Worm (Caenorhabditis elegans) whole organism, early embryonic: Measurements from ENCODE around the gene vps-36.

ENCODE experiments used
- B0310.2 ChIP-seq: sonication (generic microtip); optimal IDR thresholded peaks from 2 replicates; lab custom pipeline; 2016; ENCODE audit warnings: mild to moderate bottlenecking, missing genetic modification characterization, missing compliant biosample characterization
- F13C5.2 ChIP-seq: sonication (generic microtip); optimal IDR thresholded peaks from 2 replicates; lab custom pipeline; 2017; ENCODE audit warnings: mild to moderate bottlenecking, missing genetic modification characterization, inconsistent platforms, missing compliant biosample characterization
- aly-1 ChIP-seq: sonication (generic microtip); optimal IDR thresholded peaks from 2 replicates; lab custom pipeline; 2016; ENCODE audit warnings: missing genetic modification characterization, missing compliant biosample characterization
- ama-1 ChIP-seq: fragments of 150-350 bp; optimal IDR thresholded peaks from 2 replicates; lab custom pipeline; 2014
- ceh-13 ChIP-seq: fragments of 200-800 bp; sonication (Bioruptor generic); optimal IDR thresholded peaks from 2 replicates; lab custom pipeline; 2018; ENCODE audit warnings: mild to moderate bottlenecking, missing genetic modification characterization, missing compliant biosample characterization
- ceh-36 ChIP-seq: sonication (generic microtip); optimal IDR thresholded peaks from 2 replicates; lab custom pipeline; 2016; ENCODE audit warnings: missing genetic modification characterization, inconsistent platforms, missing compliant biosample characterization
- ets-7 ChIP-seq: sonication (generic microtip); optimal IDR thresholded peaks from 2 replicates; lab custom pipeline; 2016; ENCODE audit warnings: missing genotype, missing genetic modification characterization, missing compliant biosample characterization
- flt-1 ChIP-seq: fragments of 200-800 bp; sonication (Bioruptor generic); IDR thresholded peaks from 2 replicates; pipeline ENCODE4 v1.3.6; 2022; ENCODE audit warnings: missing genetic modification characterization, missing compliant biosample characterization
- hmbx-1 ChIP-seq: sonication (generic microtip); optimal IDR thresholded peaks from 2 replicates; lab custom pipeline; 2016; ENCODE audit warnings: mild to moderate bottlenecking, missing genetic modification characterization, missing compliant biosample characterization
- hmg-4 ChIP-seq: fragments of 200-800 bp; sonication (Bioruptor generic); optimal IDR thresholded peaks from 2 replicates; lab custom pipeline; 2018; ENCODE audit warnings: mild to moderate bottlenecking, missing genetic modification characterization, missing compliant biosample characterization
- hnd-1 ChIP-seq: sonication (generic microtip); optimal IDR thresholded peaks from 2 replicates; lab custom pipeline; 2016; ENCODE audit warnings: missing genetic modification characterization, missing compliant biosample characterization
- pes-1 ChIP-seq: fragments of 200-800 bp; sonication (Bioruptor generic); IDR thresholded peaks from 2 replicates; pipeline ENCODE4 v1.3.6; 2022; ENCODE audit warnings: missing genetic modification reagents, missing genetic modification characterization, missing compliant biosample characterization
- scrt-1 ChIP-seq: fragments of 200-800 bp; sonication (Bioruptor generic); IDR thresholded peaks from 2 replicates; pipeline ENCODE4 v1.3.6; 2022; ENCODE audit warnings: missing genetic modification characterization, missing compliant biosample characterization
- sea-1 ChIP-seq: fragments of 200-800 bp; sonication (Bioruptor generic); conservative IDR thresholded peaks from 2 replicates; pipeline ENCODE4 v1.3.6; 2022; ENCODE audit warnings: missing genetic modification characterization, missing compliant biosample characterization
- tbx-11 ChIP-seq: fragments of 200-800 bp; sonication (Bioruptor generic); IDR thresholded peaks from 2 replicates; pipeline ENCODE4 v1.3.6; 2022; ENCODE audit warnings: missing genetic modification characterization, missing compliant biosample characterization
- tbx-37 ChIP-seq: fragments of 200-800 bp; sonication (Bioruptor generic); conservative IDR thresholded peaks from 2 replicates; pipeline ENCODE4 v1.3.6; 2022; ENCODE audit warnings: missing genetic modification reagents, missing genetic modification characterization, missing compliant biosample characterization
- tra-4 ChIP-seq: sonication (generic microtip); optimal IDR thresholded peaks from 2 replicates; lab custom pipeline; 2017; ENCODE audit warnings: missing genetic modification characterization, missing compliant biosample characterization

Gene vps-36

ce11 chrV:10949511-10949910, 11.0 kb downstream of the vps-36 start, which contains the start of gene col-153:
Gene col-153, plus strand, starts transcription at chrV:10949811.
- TF ChIP-seq ceh-13 (GFP tag; lab: Kevin White, UChicago) = no peak
- no peak for TF ChIP-seq aly-1 (tag; lab: Kevin White, UChicago)
- no peak for TF ChIP-seq ceh-36 (tag; lab: Kevin White, UChicago)
- TF ChIP-seq hmbx-1 (tag; lab: Kevin White, UChicago) = no peak
- no peak for TF ChIP-seq hmg-4 (GFP tag; lab: Kevin White, UChicago)
- no peak for TF ChIP-seq ama-1 (lab: Kevin White, UChicago)
- no peak for TF ChIP-seq F13C5.2 (tag; lab: Kevin White, UChicago)
- TF ChIP-seq scrt-1 (GFP tag; lab: Robert Waterston, UW) = no peak
- no peak for TF ChIP-seq sea-1 (GFP tag; lab: Robert Waterston, UW)
- TF ChIP-seq hnd-1 (tag; lab: Kevin White, UChicago) = no peak
- no peak for TF ChIP-seq tbx-37 (GFP tag; lab: Robert Waterston, UW)
- TF ChIP-seq flt-1 (GFP tag; lab: Robert Waterston, UW) = no peak

ce11 chrV:10947930-10948329, 12.5 kb downstream of the vps-36 start, which contains the start of gene F17C11.2:
Gene F17C11.2, plus strand, starts transcription at chrV:10948230.
- no peak for TF ChIP-seq ceh-36 (tag; lab: Kevin White, UChicago)

DNA sequence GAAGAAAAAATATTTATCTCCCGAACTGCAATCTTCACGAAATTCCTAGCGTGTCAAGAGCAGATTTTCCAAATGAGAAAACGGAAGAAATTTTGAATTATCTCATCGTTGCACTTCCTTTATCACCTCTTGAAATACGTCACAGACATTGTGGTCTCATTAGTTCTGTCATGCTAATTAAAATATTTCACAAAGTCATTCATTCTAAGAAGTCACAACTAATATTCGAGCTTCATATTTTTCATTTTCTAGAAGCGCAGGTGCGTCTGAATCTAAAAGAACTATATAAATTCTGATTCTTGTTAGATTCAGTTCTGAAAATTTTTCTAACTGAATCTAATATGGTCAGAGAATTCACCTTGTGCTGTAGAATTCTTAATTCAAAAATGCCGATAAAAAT, 13.3 kb downstream of the vps-36 start:
- TF ChIP-seq sea-1 (GFP tag; lab: Robert Waterston, UW) = no peak
- TF ChIP-seq ceh-36 (tag; lab: Kevin White, UChicago) = no peak
- no peak for TF ChIP-seq pes-1 (GFP tag; lab: Robert Waterston, UW)
- no peak for TF ChIP-seq tbx-37 (GFP tag; lab: Robert Waterston, UW)
- no peak for TF ChIP-seq hmg-4 (GFP tag; lab: Kevin White, UChicago)
- TF ChIP-seq tbx-11 (GFP tag; lab: Robert Waterston, UW) = no peak
- TF ChIP-seq ceh-13 (GFP tag; lab: Kevin White, UChicago) = no peak
- no peak for TF ChIP-seq hmbx-1 (tag; lab: Kevin White, UChicago)
- no peak for TF ChIP-seq hnd-1 (tag; lab: Kevin White, UChicago)
- TF ChIP-seq aly-1 (tag; lab: Kevin White, UChicago) = no peak
- TF ChIP-seq scrt-1 (GFP tag; lab: Robert Waterston, UW) = no peak
- no peak for TF ChIP-seq F13C5.2 (tag; lab: Kevin White, UChicago)
- TF ChIP-seq ets-7 = no peak
- TF ChIP-seq flt-1 (GFP tag; lab: Robert Waterston, UW) = no peak
- TF ChIP-seq ama-1 (lab: Kevin White, UChicago) = no peak

DNA sequence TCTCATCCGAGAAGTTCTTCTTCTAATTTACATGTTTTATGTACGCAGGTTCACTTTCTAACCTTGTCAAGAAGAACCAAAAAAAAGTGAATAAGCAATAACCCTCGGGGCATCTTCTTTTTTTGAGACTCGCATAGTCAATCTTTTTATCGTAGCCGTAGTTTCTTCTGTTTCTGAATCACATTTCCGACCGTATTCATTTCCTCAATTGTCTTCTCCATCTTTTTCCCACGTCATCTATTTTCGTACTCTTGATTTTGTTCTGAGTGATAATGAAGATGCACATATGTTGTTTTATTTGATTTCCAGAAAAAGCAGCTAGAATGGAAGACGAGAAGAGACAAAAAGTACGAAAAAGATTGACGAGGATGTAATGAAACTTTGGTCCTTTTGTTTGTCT, 15.6 kb downstream of the vps-36 start:
- TF ChIP-seq hnd-1 (tag; lab: Kevin White, UChicago) (no peak), ceh-13 (GFP tag; lab: Kevin White, UChicago) (no peak), F13C5.2 (tag; lab: Kevin White, UChicago) (no peak)

DNA sequence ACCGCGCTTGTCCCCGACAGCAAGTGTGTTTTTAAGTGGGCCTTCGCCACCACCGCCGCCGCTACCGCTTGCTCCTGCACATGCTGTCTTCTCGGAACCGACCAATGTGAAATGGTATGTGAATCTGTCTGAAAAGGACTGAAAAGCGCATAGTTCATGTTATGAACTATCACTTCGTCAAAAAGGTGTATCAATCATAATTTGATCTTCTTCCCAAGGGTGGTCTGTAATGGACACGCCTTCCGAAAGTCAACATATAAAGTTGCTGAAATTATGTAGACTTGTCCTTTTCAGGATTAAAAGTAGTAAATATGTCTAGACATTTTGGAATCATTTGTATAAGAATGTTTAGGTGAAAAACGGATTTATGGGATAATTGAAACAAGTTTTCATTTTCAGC, 18.3 kb downstream of the vps-36 start, which contains the start of gene zip-9:
Gene zip-9 (plus strand): TSS at position 301 of the 400 bp plus-strand sequence.
- TF ChIP-seq tra-4 (tag; lab: Kevin White, UChicago) (no peak), F13C5.2 (tag; lab: Kevin White, UChicago) (no peak), scrt-1 (GFP tag; lab: Robert Waterston, UW) (no peak), sea-1 (GFP tag; lab: Robert Waterston, UW) (no peak), flt-1 (GFP tag; lab: Robert Waterston, UW) (no peak), pes-1 (GFP tag; lab: Robert Waterston, UW) (no peak), ceh-36 (tag; lab: Kevin White, UChicago) (no peak), hnd-1 (tag; lab: Kevin White, UChicago) (no peak), B0310.2 (tag; lab: Kevin White, UChicago) (no peak), tbx-37 (GFP tag; lab: Robert Waterston, UW) (no peak), tbx-11 (GFP tag; lab: Robert Waterston, UW) (no peak), hmbx-1 (tag; lab: Kevin White, UChicago) (no peak), ama-1 (lab: Kevin White, UChicago) (no peak), hmg-4 (GFP tag; lab: Kevin White, UChicago) (no peak), ceh-13 (GFP tag; lab: Kevin White, UChicago) (no peak), aly-1 (tag; lab: Kevin White, UChicago) (no peak)

ce11 chrV:10941150-10941549, 19.3 kb downstream of the vps-36 start, which contains the start of gene F17C11.26:
Gene F17C11.26, plus strand, starts transcription at chrV:10941450.
- no peak for TF ChIP-seq ets-7
- TF ChIP-seq pes-1 (GFP tag; lab: Robert Waterston, UW) = no peak
- TF ChIP-seq ceh-36 (tag; lab: Kevin White, UChicago) = no peak
- TF ChIP-seq ama-1 (lab: Kevin White, UChicago) = no peak
- no peak for TF ChIP-seq hmg-4 (GFP tag; lab: Kevin White, UChicago)
- no peak for TF ChIP-seq ceh-13 (GFP tag; lab: Kevin White, UChicago)
- no peak for TF ChIP-seq scrt-1 (GFP tag; lab: Robert Waterston, UW)
- no peak for TF ChIP-seq tbx-11 (GFP tag; lab: Robert Waterston, UW)
- no peak for TF ChIP-seq B0310.2 (tag; lab: Kevin White, UChicago)
- no peak for TF ChIP-seq hmbx-1 (tag; lab: Kevin White, UChicago)
- TF ChIP-seq F13C5.2 (tag; lab: Kevin White, UChicago) = no peak
- TF ChIP-seq tra-4 (tag; lab: Kevin White, UChicago) = no peak
- TF ChIP-seq aly-1 (tag; lab: Kevin White, UChicago) = no peak
- no peak for TF ChIP-seq tbx-37 (GFP tag; lab: Robert Waterston, UW)
- no peak for TF ChIP-seq hnd-1 (tag; lab: Kevin White, UChicago)
- TF ChIP-seq sea-1 (GFP tag; lab: Robert Waterston, UW) = no peak
- TF ChIP-seq flt-1 (GFP tag; lab: Robert Waterston, UW) = no peak

DNA sequence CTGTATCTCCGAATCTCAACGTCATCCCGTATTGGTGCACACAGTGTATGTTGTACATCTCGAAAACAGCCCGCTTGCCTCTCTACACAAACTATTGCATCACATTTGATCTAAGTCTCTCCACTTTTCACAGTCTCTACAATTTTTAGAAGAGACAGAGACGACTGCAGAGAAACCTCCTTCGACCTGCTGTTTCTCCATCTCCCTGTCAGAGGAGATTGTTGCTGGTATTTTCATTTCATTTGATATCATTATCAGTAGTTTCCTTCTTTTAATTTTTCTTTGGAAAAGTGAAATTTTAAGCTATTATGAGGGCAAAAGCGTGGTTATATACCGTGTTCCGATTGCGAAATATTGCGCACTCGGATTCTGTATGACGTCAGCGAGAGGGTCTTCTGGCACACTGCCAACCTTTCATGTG, 19.9 kb downstream of the vps-36 start:
- TF ChIP-seq hmg-4 (GFP tag; lab: Kevin White, UChicago) = no peak
- no peak for TF ChIP-seq pes-1 (GFP tag; lab: Robert Waterston, UW)
- TF ChIP-seq hnd-1 (tag; lab: Kevin White, UChicago) = no peak
- no peak for TF ChIP-seq F13C5.2 (tag; lab: Kevin White, UChicago)
- TF ChIP-seq B0310.2 (tag; lab: Kevin White, UChicago) = no peak
- TF ChIP-seq tbx-11 (GFP tag; lab: Robert Waterston, UW) = no peak
- TF ChIP-seq tbx-37 (GFP tag; lab: Robert Waterston, UW) = no peak
- TF ChIP-seq scrt-1 (GFP tag; lab: Robert Waterston, UW) = no peak
- no peak for TF ChIP-seq ceh-36 (tag; lab: Kevin White, UChicago)
- TF ChIP-seq hmbx-1 (tag; lab: Kevin White, UChicago) = no peak
- TF ChIP-seq ets-7 = no peak
- TF ChIP-seq tra-4 (tag; lab: Kevin White, UChicago) = no peak
- TF ChIP-seq ama-1 (lab: Kevin White, UChicago) = no peak
- TF ChIP-seq flt-1 (GFP tag; lab: Robert Waterston, UW) = no peak
- no peak for TF ChIP-seq sea-1 (GFP tag; lab: Robert Waterston, UW)
- no peak for TF ChIP-seq ceh-13 (GFP tag; lab: Kevin White, UChicago)
- no peak for TF ChIP-seq aly-1 (tag; lab: Kevin White, UChicago)
